Fruit fly (Drosophila melanogaster): Measurements from ENCODE around the gene Pgcl.
A peak's percentile ranks its signal among the peaks of the same experiment; 100 is the strongest.

The Pgcl gene

dm6 chrX:406306-406705, 30.9 kb downstream of the Pgcl start:
- TF ChIP-seq Blimp-1 (GFP tag; optimal IDR thresholded peaks at IDR 0.05): no peak
- peak; percentile 51 for TF ChIP-seq lz (GFP tag; optimal IDR thresholded peaks at IDR 0.05)
- TF ChIP-seq Eip75B (GFP tag; optimal IDR thresholded peaks at IDR 0.05): no peak
- no peak for TF ChIP-seq CG11294 (GFP tag; IDR thresholded peaks at IDR 0.05)
- TF ChIP-seq eg (GFP tag; IDR thresholded peaks at IDR 0.05): no peak
- peak; percentile 0 for TF ChIP-seq Ets96B (tag; optimal IDR thresholded peaks at IDR 0.05)
- no peak for TF ChIP-seq salr (GFP tag; optimal IDR thresholded peaks at IDR 0.05)
- TF ChIP-seq spab (GFP tag; optimal IDR thresholded peaks at IDR 0.05): no peak
- TF ChIP-seq CG6163 (GFP tag; IDR thresholded peaks at IDR 0.05): no peak
- TF ChIP-seq Hr4 (GFP tag; optimal IDR thresholded peaks at IDR 0.05): no peak
- TF ChIP-seq Sox14 (GFP tag; optimal IDR thresholded peaks at IDR 0.05): no peak
- no peak for TF ChIP-seq CG6276 (GFP tag; optimal IDR thresholded peaks at IDR 0.05)
- peak; percentile 72 for TF ChIP-seq svp (GFP tag)
- no peak for TF ChIP-seq CG8632 (GFP tag; optimal IDR thresholded peaks at IDR 0.05)
- no peak for TF ChIP-seq Hr38 (GFP tag; optimal IDR thresholded peaks at IDR 0.05)
- no peak for TF ChIP-seq CG1621 (tag; optimal IDR thresholded peaks at IDR 0.05)
- no peak for TF ChIP-seq net (GFP tag; optimal IDR thresholded peaks at IDR 0.05)
- no peak for TF ChIP-seq CG10631 (GFP tag; optimal IDR thresholded peaks at IDR 0.05)
- no peak for TF ChIP-seq OdsH (GFP tag; optimal IDR thresholded peaks at IDR 0.05)
- TF ChIP-seq Eip93F (GFP tag; optimal IDR thresholded peaks at IDR 0.05): no peak
- no peak for TF ChIP-seq acj6 (GFP tag; optimal IDR thresholded peaks at IDR 0.05)
- no peak for TF ChIP-seq dsx (GFP tag; optimal IDR thresholded peaks at IDR 0.05; ENCODE audit: poor library complexity, severe bottlenecking)
- TF ChIP-seq cyc (GFP tag; optimal IDR thresholded peaks at IDR 0.05): peak; percentile 36
- TF ChIP-seq CG11902 (GFP tag; optimal IDR thresholded peaks at IDR 0.05): no peak
- TF ChIP-seq achi (GFP tag; optimal IDR thresholded peaks at IDR 0.05): no peak
- TF ChIP-seq Lpt (GFP tag; optimal IDR thresholded peaks at IDR 0.05): no peak
- no peak for TF ChIP-seq ss (GFP tag; optimal IDR thresholded peaks at IDR 0.05)
- no peak for TF ChIP-seq CG6792 (GFP tag; optimal IDR thresholded peaks at IDR 0.05)
- TF ChIP-seq CG15336 (GFP tag; IDR thresholded peaks at IDR 0.05): no peak
- peak; percentile 50 for TF ChIP-seq Met (GFP tag; optimal IDR thresholded peaks at IDR 0.05)
- TF ChIP-seq CG34406 (GFP tag; optimal IDR thresholded peaks at IDR 0.05): peak; percentile 10
- no peak for TF ChIP-seq CG16779 (tag; optimal IDR thresholded peaks at IDR 0.05)
- peak; percentile 46 for TF ChIP-seq Smox (GFP tag; optimal IDR thresholded peaks at IDR 0.05)
- TF ChIP-seq fd59A (GFP tag; optimal IDR thresholded peaks at IDR 0.05): no peak
- no peak for TF ChIP-seq fd85E (GFP tag; optimal IDR thresholded peaks at IDR 0.05)
- no peak for TF ChIP-seq CG8319 (GFP tag; optimal IDR thresholded peaks at IDR 0.05)
- TF ChIP-seq dac (GFP tag; optimal IDR thresholded peaks at IDR 0.05): no peak
- TF ChIP-seq fkh (GFP tag; optimal IDR thresholded peaks at IDR 0.05): no peak
- peak; percentile 51 for TF ChIP-seq topi (GFP tag; optimal IDR thresholded peaks at IDR 0.05)
- TF ChIP-seq CG10669 (GFP tag; optimal IDR thresholded peaks at IDR 0.05): peak; percentile 3
- peak; percentile 31 for TF ChIP-seq CG31627 (GFP tag; optimal IDR thresholded peaks at IDR 0.05)
- no peak for TF ChIP-seq CG6808 (GFP tag; optimal IDR thresholded peaks at IDR 0.05)
- peak; percentile 25 for TF ChIP-seq Hr39 (GFP tag; optimal IDR thresholded peaks at IDR 0.05)
- TF ChIP-seq CG3919 (GFP tag; optimal IDR thresholded peaks at IDR 0.05): no peak
- TF ChIP-seq CG8119 (GFP tag; IDR thresholded peaks at IDR 0.05): no peak
- peak; percentile 71 for TF ChIP-seq Eip78C (GFP tag)
- no peak for TF ChIP-seq Ets21C (GFP tag; optimal IDR thresholded peaks at IDR 0.05)
- no peak for TF ChIP-seq pdm3 (GFP tag; optimal IDR thresholded peaks at IDR 0.05)
- no peak for TF ChIP-seq CG7368 (GFP tag; optimal IDR thresholded peaks at IDR 0.05)
- TF ChIP-seq esn (GFP tag; optimal IDR thresholded peaks at IDR 0.05): peak; percentile 61
- TF ChIP-seq CG11762 (GFP tag; optimal IDR thresholded peaks at IDR 0.05; ENCODE audit: insufficient read depth): no peak
- TF ChIP-seq CG6854 (GFP tag; optimal IDR thresholded peaks at IDR 0.05): no peak
- TF ChIP-seq CG4318 (GFP tag; optimal IDR thresholded peaks at IDR 0.05): no peak
